Fruit fly (Drosophila melanogaster) whole organism, embryonic: ENCODE data around the gene Arc42.
A peak's percentile ranks its signal among the peaks of the same experiment; 100 is the strongest.

Source experiments
- Abd-B ChIP-seq: fragments of 200-800 bp; sonication (Bioruptor generic); optimal IDR thresholded peaks from 2 replicates; lab custom pipeline; 2018; ENCODE audit warnings: missing biosample characterization, mild to moderate bottlenecking, missing genetic modification characterization, moderate library complexity
- Atf6 ChIP-seq: fragments of 200-800 bp; sonication (Bioruptor generic); IDR thresholded peaks from 2 replicates; pipeline ENCODE4 v1.3.6; 2022; ENCODE audit warnings: missing biosample characterization, missing genetic modification characterization
- CG10321 ChIP-seq: fragments of 200-800 bp; sonication (Bioruptor generic); IDR thresholded peaks from 2 replicates; pipeline ENCODE4 v1.3.6; 2022; ENCODE audit warnings: missing biosample characterization, missing genetic modification characterization
- CG11085 ChIP-seq: fragments of 200-800 bp; sonication (Bioruptor generic); IDR thresholded peaks from 2 replicates; pipeline ENCODE4 v1.3.6; 2022; ENCODE audit warnings: missing biosample characterization, missing genetic modification characterization
- CG12071 ChIP-seq: fragments of 200-800 bp; sonication (Bioruptor generic); optimal IDR thresholded peaks from 3 replicates; lab custom pipeline; 2018; ENCODE audit warnings: missing biosample characterization, mild to moderate bottlenecking, missing genetic modification characterization
- CG1233 ChIP-seq: fragments of 200-800 bp; sonication (Bioruptor generic); optimal IDR thresholded peaks from 4 replicates; lab custom pipeline; 2018; ENCODE audit warnings: missing biosample characterization, mild to moderate bottlenecking, missing genetic modification characterization
- CG13894 ChIP-seq: fragments of 200-800 bp; sonication (Bioruptor generic); optimal IDR thresholded peaks from 3 replicates; lab custom pipeline; 2018; ENCODE audit warnings: missing biosample characterization, mild to moderate bottlenecking, missing genetic modification characterization, moderate library complexity
- CG18011 ChIP-seq: fragments of 200-800 bp; sonication (Bioruptor generic); optimal IDR thresholded peaks from 2 replicates; lab custom pipeline; 2017; ENCODE audit warnings: missing biosample characterization, missing genetic modification characterization, mild to moderate bottlenecking, moderate library complexity, missing genotype
- CG18476 ChIP-seq: fragments of 200-800 bp; sonication (Bioruptor generic); optimal IDR thresholded peaks from 2 replicates; lab custom pipeline; 2016; ENCODE audit warnings: missing biosample characterization, mild to moderate bottlenecking, missing genetic modification characterization
- CG30403 ChIP-seq: fragments of 200-800 bp; sonication (Bioruptor generic); optimal IDR thresholded peaks from 3 replicates; lab custom pipeline; 2016; ENCODE audit warnings: missing biosample characterization, missing genetic modification characterization
- CG3065 ChIP-seq: fragments of 200-800 bp; sonication (Bioruptor generic); optimal IDR thresholded peaks from 2 replicates; lab custom pipeline; 2016; ENCODE audit warnings: missing biosample characterization, missing genetic modification characterization
- CG3163 ChIP-seq: fragments of 200-800 bp; sonication (Bioruptor generic); optimal IDR thresholded peaks from 3 replicates; lab custom pipeline; 2016; ENCODE audit warnings: missing biosample characterization, missing genetic modification characterization
- CG32767 ChIP-seq: fragments of 200-800 bp; sonication (Bioruptor generic); IDR thresholded peaks from 2 replicates; pipeline ENCODE4 v1.3.6; 2022; ENCODE audit warnings: missing biosample characterization, missing genetic modification characterization
- CG33213 ChIP-seq: fragments of 200-800 bp; sonication (Bioruptor generic); optimal IDR thresholded peaks from 3 replicates; lab custom pipeline; 2016; ENCODE audit warnings: missing biosample characterization, missing genetic modification characterization
- CG4282 ChIP-seq: fragments of 200-800 bp; sonication (Bioruptor generic); optimal IDR thresholded peaks from 2 replicates; lab custom pipeline; 2016; ENCODE audit warnings: missing biosample characterization, missing genetic modification characterization
- CG6683 ChIP-seq: fragments of 200-800 bp; sonication (Bioruptor generic); optimal IDR thresholded peaks from 2 replicates; lab custom pipeline; 2017; ENCODE audit warnings: missing biosample characterization, mild to moderate bottlenecking, missing genetic modification characterization, missing genetic modification reagents
- CG7786 ChIP-seq: fragments of 200-800 bp; sonication (Bioruptor generic); optimal IDR thresholded peaks from 2 replicates; lab custom pipeline; 2016; ENCODE audit warnings: missing biosample characterization, missing genetic modification characterization
- CG7987 ChIP-seq: fragments of 200-800 bp; sonication (Bioruptor generic); optimal IDR thresholded peaks from 2 replicates; lab custom pipeline; 2018; ENCODE audit warnings: missing biosample characterization, mild to moderate bottlenecking, missing genetic modification characterization, moderate library complexity
- CG8290 ChIP-seq, 3 experiments: fragments of 200-800 bp; sonication (Bioruptor generic); optimal IDR thresholded peaks; 2 replicates each; lab custom pipeline; 2016 to 2019; ENCODE audit warnings: missing biosample characterization in 3 of 3, missing genetic modification characterization in 3 of 3, mild to moderate bottlenecking in 2 of 3, moderate library complexity in 1 of 3
- D ChIP-seq, 2 experiments: fragments of 200-800 bp in 1 of 2; fragments of >200 bp in 1 of 2; sonication (Bioruptor generic) in 1 of 2; optimal IDR thresholded peaks; 2 replicates in 1 of 2; 3 replicates in 1 of 2; lab custom pipeline; 2017; ENCODE audit warnings: mild to moderate bottlenecking in 1 of 2, missing biosample characterization in 1 of 2, missing genetic modification characterization in 1 of 2, missing genetic modification reagents in 1 of 2
- Dbx ChIP-seq: fragments of 200-800 bp; sonication (Bioruptor generic); IDR thresholded peaks from 3 replicates; pipeline ENCODE4 v1.3.6; 2022; ENCODE audit warnings: missing biosample characterization, missing genetic modification characterization
- HHEX ChIP-seq: fragments of 200-800 bp; sonication (Bioruptor generic); optimal IDR thresholded peaks from 3 replicates; lab custom pipeline; 2017; ENCODE audit warnings: missing biosample characterization, mild to moderate bottlenecking, missing genetic modification characterization, missing genetic modification reagents
- HLH3B ChIP-seq: fragments of 200-800 bp; sonication (Bioruptor generic); IDR thresholded peaks from 2 replicates; pipeline ENCODE4 v1.3.6; 2022; ENCODE audit warnings: missing biosample characterization, missing genetic modification characterization
- Hey ChIP-seq: fragments of 200-800 bp; sonication (Bioruptor generic); optimal IDR thresholded peaks from 3 replicates; lab custom pipeline; 2018; ENCODE audit warnings: missing biosample characterization, mild to moderate bottlenecking, missing genetic modification characterization
- Jarid2 ChIP-seq: fragments of 200-800 bp; sonication (Bioruptor generic); optimal IDR thresholded peaks from 3 replicates; lab custom pipeline; 2017; ENCODE audit warnings: mild to moderate bottlenecking, missing biosample characterization, missing genetic modification reagents, missing genetic modification characterization
- Max ChIP-seq: fragments of 200-800 bp; sonication (Bioruptor generic); optimal IDR thresholded peaks from 2 replicates; lab custom pipeline; 2016; ENCODE audit warnings: missing biosample characterization, mild to moderate bottlenecking, missing genetic modification characterization
- Rx ChIP-seq: fragments of 200-800 bp; sonication (Bioruptor generic); IDR thresholded peaks from 2 replicates; pipeline ENCODE4 v1.3.6; 2022; ENCODE audit warnings: missing biosample characterization, missing genetic modification characterization
- Scr ChIP-seq: fragments of 200-800 bp; sonication (Bioruptor generic); IDR thresholded peaks from 2 replicates; pipeline ENCODE4 v1.3.6; 2022; ENCODE audit warnings: missing biosample characterization, missing genetic modification characterization; ENCODE audit not compliant: partially characterized antibody
- Side ChIP-seq: fragments of 200-800 bp; sonication (Bioruptor generic); optimal IDR thresholded peaks from 2 replicates; lab custom pipeline; 2016; ENCODE audit warnings: missing biosample characterization, missing genetic modification characterization
- Sox102F ChIP-seq: fragments of 200-800 bp; sonication (Bioruptor generic); optimal IDR thresholded peaks from 2 replicates; lab custom pipeline; 2018; ENCODE audit warnings: missing biosample characterization, mild to moderate bottlenecking, missing genetic modification characterization, moderate library complexity
- ara ChIP-seq: fragments of 200-800 bp; sonication (Bioruptor generic); IDR thresholded peaks from 2 replicates; pipeline ENCODE4 v1.3.6; 2022; ENCODE audit warnings: missing biosample characterization, missing genetic modification characterization
- ash1 ChIP-seq: fragments of 200-800 bp; sonication (Bioruptor generic); optimal IDR thresholded peaks from 2 replicates; lab custom pipeline; 2018; ENCODE audit warnings: missing biosample characterization, mild to moderate bottlenecking, missing genetic modification characterization
- cwo ChIP-seq: fragments of 200-800 bp; sonication (Bioruptor generic); optimal IDR thresholded peaks from 3 replicates; lab custom pipeline; 2017; ENCODE audit warnings: missing biosample characterization, missing genetic modification characterization, mild to moderate bottlenecking, moderate library complexity, missing genetic modification reagents
- dati ChIP-seq: fragments of 200-800 bp; sonication (Bioruptor generic); IDR thresholded peaks from 2 replicates; pipeline ENCODE4 v1.3.6; 2022; ENCODE audit warnings: missing biosample characterization, missing genetic modification characterization
- ems ChIP-seq: fragments of 200-800 bp; sonication (Bioruptor generic); optimal IDR thresholded peaks from 3 replicates; lab custom pipeline; 2016; ENCODE audit warnings: missing biosample characterization, missing genetic modification characterization
- fru ChIP-seq: fragments of >200 bp; optimal IDR thresholded peaks from 2 replicates; lab custom pipeline; 2017
- gcm ChIP-seq: fragments of 200-800 bp; sonication (Bioruptor generic); optimal IDR thresholded peaks from 2 replicates; lab custom pipeline; 2019; ENCODE audit warnings: missing biosample characterization, mild to moderate bottlenecking, missing genetic modification characterization, moderate library complexity
- ind ChIP-seq: fragments of 200-800 bp; sonication (Bioruptor generic); optimal IDR thresholded peaks from 3 replicates; lab custom pipeline; 2016; ENCODE audit warnings: missing biosample characterization, missing genetic modification characterization
- knrl ChIP-seq: fragments of 200-800 bp; sonication (Bioruptor generic); IDR thresholded peaks from 3 replicates; pipeline ENCODE4 v1.3.6; 2022; ENCODE audit warnings: missing biosample characterization, missing genetic modification characterization; ENCODE audit not compliant: partially characterized antibody
- lilli ChIP-seq: fragments of 200-800 bp; sonication (Bioruptor generic); optimal IDR thresholded peaks from 3 replicates; lab custom pipeline; 2016; ENCODE audit warnings: missing biosample characterization, missing genetic modification characterization
- lov ChIP-seq, 2 experiments: fragments of 200-800 bp in 1 of 2; fragments of >200 bp in 1 of 2; sonication (Bioruptor generic) in 1 of 2; IDR thresholded peaks in 1 of 2; optimal IDR thresholded peaks in 1 of 2; 2 replicates in 1 of 2; 3 replicates in 1 of 2; pipeline versions ENCODE4 v1.3.6 to Lab custom; 2017 to 2022; ENCODE audit warnings: missing biosample characterization in 1 of 2, missing genetic modification characterization in 1 of 2
- maf-S ChIP-seq: fragments of 200-800 bp; sonication (Bioruptor generic); optimal IDR thresholded peaks from 2 replicates; lab custom pipeline; 2016; ENCODE audit warnings: missing biosample characterization, missing genetic modification characterization
- sisA ChIP-seq: fragments of 200-800 bp; sonication (Bioruptor generic); IDR thresholded peaks from 2 replicates; pipeline ENCODE4 v1.3.6; 2022; ENCODE audit warnings: missing biosample characterization, missing genetic modification characterization
- ssp ChIP-seq: fragments of 200-800 bp; sonication (Bioruptor generic); IDR thresholded peaks from 2 replicates; pipeline ENCODE4 v1.3.6; 2022; ENCODE audit warnings: missing biosample characterization, missing genetic modification characterization
- tio ChIP-seq: fragments of 200-800 bp; sonication (Bioruptor generic); optimal IDR thresholded peaks from 2 replicates; lab custom pipeline; 2017; ENCODE audit warnings: missing biosample characterization, missing genetic modification characterization, inconsistent platforms
- tna ChIP-seq: fragments of 200-800 bp; sonication (Bioruptor generic); IDR thresholded peaks from 2 replicates; pipeline ENCODE4 v1.3.6; 2022; ENCODE audit warnings: missing biosample characterization, missing genetic modification characterization; ENCODE audit not compliant: partially characterized antibody
- trh ChIP-seq: fragments of 200-800 bp; sonication (Bioruptor generic); optimal IDR thresholded peaks from 2 replicates; lab custom pipeline; 2016; ENCODE audit warnings: missing biosample characterization, missing genetic modification characterization

Gene Arc42

dm6 chr3R:19863979-19864775 lies 13.4 kb upstream of the Arc42 start, which contains the start of the genes CG4572 and CG4686 (continued):
- peak; percentile 38 for TF ChIP-seq CG6683
- peak; percentile 7 for TF ChIP-seq CG7987
- peak; percentile 51 for TF ChIP-seq CG12071 (GFP tag; lab: Kevin White, UChicago)
- peak; percentile 78 for TF ChIP-seq ssp
- TF ChIP-seq CG33213: peak; percentile 69
- TF ChIP-seq Jarid2 (GFP tag; lab: Kevin White, UChicago): peak; percentile 37
- TF ChIP-seq Dbx (GFP tag; lab: Robert Waterston, UW): peak; percentile 62; the same call in 2 of the 3 replicates
- TF ChIP-seq CG32767 (GFP tag; lab: Robert Waterston, UW): no peak
- no peak for TF ChIP-seq lov (optimal IDR thresholded peaks at IDR 0.05; lab: Kevin White, UChicago)
- no peak for TF ChIP-seq lov (GFP tag; IDR thresholded peaks at IDR 0.05; lab: Robert Waterston, UW)
- peak; percentile 41 for TF ChIP-seq CG8290 (GFP tag; optimal IDR thresholded peaks at IDR 0.05; lab: Kevin White, UChicago)
- TF ChIP-seq CG8290 (tag; optimal IDR thresholded peaks at IDR 0.05; lab: Kevin White, UChicago): peak; percentile 21 to 67
- TF ChIP-seq CG7786 (GFP tag; lab: Kevin White, UChicago): peak; percentile 71
- peak; percentile 80 for TF ChIP-seq CG11085 (GFP tag; lab: Robert Waterston, UW)
- TF ChIP-seq CG1233 (GFP tag; lab: Kevin White, UChicago): peak; percentile 80
- TF ChIP-seq ems (GFP tag; lab: Kevin White, UChicago): peak; percentile 89
- peak; percentile 55 for TF ChIP-seq CG13894
- TF ChIP-seq sisA (GFP tag; lab: Robert Waterston, UW): peak; percentile 61
- TF ChIP-seq ash1: no peak
- TF ChIP-seq HLH3B (GFP tag; lab: Robert Waterston, UW): peak; percentile 68
- peak; percentile 7 for TF ChIP-seq gcm (GFP tag; lab: Kevin White, UChicago)
- TF ChIP-seq cwo (GFP tag; lab: Kevin White, UChicago): peak; percentile 57
- TF ChIP-seq trh (GFP tag; lab: Kevin White, UChicago): peak; percentile 34
- TF ChIP-seq D (optimal IDR thresholded peaks at IDR 0.05; lab: Kevin White, UChicago): no peak
- TF ChIP-seq D (GFP tag; optimal IDR thresholded peaks at IDR 0.05; lab: Kevin White, UChicago): peak; percentile 54
- peak; percentile 66 for TF ChIP-seq CG18476
- peak; percentile 81 for TF ChIP-seq maf-S (GFP tag; lab: Kevin White, UChicago)
- TF ChIP-seq Side (GFP tag; lab: Kevin White, UChicago): peak; percentile 75
- 0 out of 2 replicates have a peak, but pooled peaks have one; percentile 46 for TF ChIP-seq tna (GFP tag; lab: Robert Waterston, UW)
- peak; percentile 48; the same call in 1 of the 2 replicates for TF ChIP-seq Rx
- TF ChIP-seq Hey: peak; percentile 47
- peak; percentile 68 for TF ChIP-seq HHEX
- TF ChIP-seq fru (lab: Kevin White, UChicago): no peak
- peak; percentile 28 for TF ChIP-seq CG3065
- TF ChIP-seq CG18011 (GFP tag; lab: Kevin White, UChicago): peak; percentile 64
- peak; percentile 37; the same call in 1 of the 2 replicates for TF ChIP-seq Scr (GFP tag; lab: Robert Waterston, UW)
- TF ChIP-seq ind (GFP tag; lab: Kevin White, UChicago): peak; percentile 81
- TF ChIP-seq Atf6 (GFP tag; lab: Robert Waterston, UW): peak; percentile 55; the same call in 1 of the 2 replicates
- TF ChIP-seq Max (GFP tag; lab: Kevin White, UChicago): peak; percentile 77
- peak; percentile 86 for TF ChIP-seq CG30403 (GFP tag; lab: Kevin White, UChicago)
- peak; percentile 56; the same call in 1 of the 3 replicates for TF ChIP-seq knrl (GFP tag; lab: Robert Waterston, UW)
- TF ChIP-seq lilli (GFP tag; lab: Kevin White, UChicago): peak; percentile 85
- 0 out of 2 replicates have a peak, but pooled peaks have one; percentile 46 for TF ChIP-seq ara (GFP tag; lab: Robert Waterston, UW)
- TF ChIP-seq Abd-B (GFP tag; lab: Kevin White, UChicago): peak; percentile 92
- no peak for TF ChIP-seq CG10321 (GFP tag; lab: Robert Waterston, UW)
- TF ChIP-seq Sox102F: peak; percentile 63
- peak; percentile 15; the same call in 1 of the 2 replicates for TF ChIP-seq dati (GFP tag; lab: Robert Waterston, UW)
- TF ChIP-seq CG3163 (GFP tag; lab: Kevin White, UChicago): peak; percentile 57
- TF ChIP-seq tio: peak; percentile 72
- peak; percentile 57 for TF ChIP-seq CG4282 (GFP tag; lab: Kevin White, UChicago)
